Comparison of ENCODE assay signal across 2 worm cellular contexts in genomic region chrII:12339152-12339551, ce11.
TF ChIP-seq lines count a peak whose summit lies in the region.

No protein-coding gene starts in this region.

TF ChIP-seq in whole organism, L1 larva, 84 proteins besides CTCF, POLR2A, EP300 and RAD21 (continued from another document):
- TF ChIP-seq nhr-90 (tag; optimal IDR thresholded peaks at IDR 0.05; lab: Kevin White, UChicago; ENCODE audit: poor library complexity) = peak; percentile 65
- peak in 2 of 6 experiments; percentile 22 to 27 for TF ChIP-seq elt-3 (tag; optimal IDR thresholded peaks at IDR 0.05; lab: Kevin White, UChicago)
- TF ChIP-seq blmp-1 (tag; optimal IDR thresholded peaks at IDR 0.05; lab: Kevin White, UChicago) = peak; percentile 77
- TF ChIP-seq egl-13 (tag; optimal IDR thresholded peaks at IDR 0.05; lab: Kevin White, UChicago) = peak; percentile 20
- TF ChIP-seq ceh-90 (tag; optimal IDR thresholded peaks at IDR 0.05; lab: Kevin White, UChicago) = no peak
- no peak for TF ChIP-seq ceh-88 (GFP tag; IDR thresholded peaks at IDR 0.05; lab: Robert Waterston, UW)
- no peak for TF ChIP-seq sup-37 (GFP tag; optimal IDR thresholded peaks at IDR 0.05; lab: Kevin White, UChicago)
- TF ChIP-seq C04F5.9 (tag; optimal IDR thresholded peaks at IDR 0.05; lab: Kevin White, UChicago) = peak; percentile 23
- no peak for TF ChIP-seq pag-3 (tag; optimal IDR thresholded peaks at IDR 0.05; lab: Kevin White, UChicago; ENCODE audit: borderline replicate concordance, insufficient read depth)
- TF ChIP-seq lin-39 (tag; optimal IDR thresholded peaks at IDR 0.05; lab: Kevin White, UChicago) = peak; percentile 17
- no peak for TF ChIP-seq zip-4 (GFP tag; optimal IDR thresholded peaks at IDR 0.05; lab: Kevin White, UChicago)
- TF ChIP-seq F16B12.6 (tag; optimal IDR thresholded peaks at IDR 0.05; lab: Kevin White, UChicago) = peak; percentile 43
- TF ChIP-seq elt-2 (tag; optimal IDR thresholded peaks at IDR 0.05; lab: Kevin White, UChicago) = no peak
- TF ChIP-seq nhr-28 (tag; optimal IDR thresholded peaks at IDR 0.05; lab: Kevin White, UChicago) = no peak
- TF ChIP-seq ztf-4 (tag; optimal IDR thresholded peaks at IDR 0.05; lab: Kevin White, UChicago) = no peak
- TF ChIP-seq fkh-8 (tag; optimal IDR thresholded peaks at IDR 0.05; lab: Kevin White, UChicago) = peak; percentile 72
- peak; percentile 2 for TF ChIP-seq sox-4 (tag; optimal IDR thresholded peaks at IDR 0.05; lab: Kevin White, UChicago)
- TF ChIP-seq snpc-4 (tag; optimal IDR thresholded peaks at IDR 0.05; lab: Kevin White, UChicago) = peak; percentile 25
- peak; percentile 23 for TF ChIP-seq fkh-10 (GFP tag; optimal IDR thresholded peaks at IDR 0.05; lab: Kevin White, UChicago)
- TF ChIP-seq irx-1 (tag; optimal IDR thresholded peaks at IDR 0.05; lab: Kevin White, UChicago) = no peak
- peak; percentile 30 for TF ChIP-seq jun-1 (tag; optimal IDR thresholded peaks at IDR 0.05; lab: Kevin White, UChicago)
- TF ChIP-seq skn-1 (tag; optimal IDR thresholded peaks at IDR 0.05; lab: Kevin White, UChicago) = peak; percentile 79
- TF ChIP-seq alr-1 (tag; optimal IDR thresholded peaks at IDR 0.05; lab: Kevin White, UChicago; ENCODE audit: borderline replicate concordance) = no peak
- no peak for TF ChIP-seq mef-2 (tag; optimal IDR thresholded peaks at IDR 0.05; lab: Kevin White, UChicago)
- peak; percentile 33 for TF ChIP-seq hpl-2 (GFP tag; optimal IDR thresholded peaks at IDR 0.05; lab: Kevin White, UChicago)
- TF ChIP-seq mab-9 (GFP tag; IDR thresholded peaks at IDR 0.05; lab: Robert Waterston, UW) = no peak
- peak; percentile 64 for TF ChIP-seq isw-1 (GFP tag; IDR thresholded peaks at IDR 0.05; lab: Robert Waterston, UW)
- no peak for TF ChIP-seq nhr-12 (tag; optimal IDR thresholded peaks at IDR 0.05; lab: Kevin White, UChicago)
- TF ChIP-seq tlp-1 (tag; optimal IDR thresholded peaks at IDR 0.05; lab: Kevin White, UChicago) = no peak
- TF ChIP-seq C16A3.4 (tag; optimal IDR thresholded peaks at IDR 0.05; lab: Kevin White, UChicago) = peak; percentile 71
- TF ChIP-seq ceh-63 (GFP tag; optimal IDR thresholded peaks at IDR 0.05; lab: Kevin White, UChicago) = no peak
- TF ChIP-seq nhr-84 (tag; optimal IDR thresholded peaks at IDR 0.05; lab: Kevin White, UChicago) = no peak
- no peak for TF ChIP-seq ama-1 (optimal IDR thresholded peaks at IDR 0.05; lab: Kevin White, UChicago)
- no peak for TF ChIP-seq aly-2 (tag; optimal IDR thresholded peaks at IDR 0.05; lab: Kevin White, UChicago)
- peak; percentile 74 for TF ChIP-seq nhr-47 (tag; optimal IDR thresholded peaks at IDR 0.05; lab: Kevin White, UChicago)
- TF ChIP-seq efl-1 (optimal IDR thresholded peaks at IDR 0.05; lab: Kevin White, UChicago) = peak; percentile 76
- TF ChIP-seq efl-1 (GFP tag; optimal IDR thresholded peaks at IDR 0.05 in 1 of 2; lab: Kevin White, UChicago) = peak; percentile 68 to 95
- TF ChIP-seq zag-1 (tag; optimal IDR thresholded peaks at IDR 0.05; lab: Kevin White, UChicago) = no peak
- TF ChIP-seq lir-3 (tag; optimal IDR thresholded peaks at IDR 0.05; lab: Kevin White, UChicago; ENCODE audit: poor library complexity) = peak; percentile 7
- TF ChIP-seq unc-86 (tag; optimal IDR thresholded peaks at IDR 0.05; lab: Kevin White, UChicago) = peak; percentile 60
- TF ChIP-seq pqm-1 (tag; optimal IDR thresholded peaks at IDR 0.05; lab: Kevin White, UChicago) = no peak
- TF ChIP-seq nhr-76 (tag; optimal IDR thresholded peaks at IDR 0.05; lab: Kevin White, UChicago) = no peak
- TF ChIP-seq unc-130 (tag; optimal IDR thresholded peaks at IDR 0.05; lab: Kevin White, UChicago) = peak; percentile 57
- peak; percentile 14 to 80 (median 47) for TF ChIP-seq ceh-82 (tag; optimal IDR thresholded peaks at IDR 0.05; lab: Kevin White, UChicago)
- no peak for TF ChIP-seq unc-30 (tag; optimal IDR thresholded peaks at IDR 0.05; lab: Kevin White, UChicago)
- TF ChIP-seq egl-27 (tag; optimal IDR thresholded peaks at IDR 0.05; lab: Kevin White, UChicago) = no peak
- peak in 1 of 2 experiments; percentile 25 for TF ChIP-seq ztf-11 (tag; optimal IDR thresholded peaks at IDR 0.05; lab: Kevin White, UChicago)
- TF ChIP-seq lin-15B (tag; optimal IDR thresholded peaks at IDR 0.05; lab: Kevin White, UChicago) = peak; percentile 12
- no peak for TF ChIP-seq nhr-237 (tag; optimal IDR thresholded peaks at IDR 0.05; lab: Kevin White, UChicago)
- no peak for TF ChIP-seq vab-15 (tag; optimal IDR thresholded peaks at IDR 0.05; lab: Kevin White, UChicago)
- TF ChIP-seq fos-1 (tag; optimal IDR thresholded peaks at IDR 0.05; lab: Kevin White, UChicago) = peak; percentile 75
- TF ChIP-seq Y116A8C.19 (tag; optimal IDR thresholded peaks at IDR 0.05; lab: Kevin White, UChicago; ENCODE audit: borderline replicate concordance) = no peak
- TF ChIP-seq nhr-77 (tag; optimal IDR thresholded peaks at IDR 0.05; lab: Kevin White, UChicago) = no peak
- no peak for TF ChIP-seq hlh-17 (GFP tag; optimal IDR thresholded peaks at IDR 0.05; lab: Kevin White, UChicago; ENCODE audit: borderline replicate concordance)
- no peak for TF ChIP-seq hlh-4 (tag; optimal IDR thresholded peaks at IDR 0.05; lab: Kevin White, UChicago)
- peak; percentile 64 for TF ChIP-seq lin-13 (GFP tag; optimal IDR thresholded peaks at IDR 0.05; lab: Kevin White, UChicago)
- no peak for TF ChIP-seq unc-98 (GFP tag; IDR thresholded peaks at IDR 0.05; lab: Robert Waterston, UW)
- TF ChIP-seq dsc-1 (tag; optimal IDR thresholded peaks at IDR 0.05; lab: Kevin White, UChicago) = peak; percentile 81
- TF ChIP-seq nhr-71 (tag; optimal IDR thresholded peaks at IDR 0.05; lab: Kevin White, UChicago) = peak; percentile 80
- TF ChIP-seq ces-1 (GFP tag; optimal IDR thresholded peaks at IDR 0.05; lab: Kevin White, UChicago) = no peak
- TF ChIP-seq mdl-1 (tag; optimal IDR thresholded peaks at IDR 0.05; lab: Kevin White, UChicago) = peak in 1 of 2 experiments; percentile 76
- peak; percentile 74 for TF ChIP-seq nhr-20 (tag; optimal IDR thresholded peaks at IDR 0.05; lab: Kevin White, UChicago)
- TF ChIP-seq unc-62 (GFP tag; optimal IDR thresholded peaks at IDR 0.05; lab: Kevin White, UChicago) = no peak
- no peak for TF ChIP-seq ets-5 (GFP tag; IDR thresholded peaks at IDR 0.05; lab: Robert Waterston, UW)
- no peak for TF ChIP-seq C34B4.2 (tag; optimal IDR thresholded peaks at IDR 0.05; lab: Kevin White, UChicago)
- peak; percentile 77 for TF ChIP-seq swsn-7 (tag; optimal IDR thresholded peaks at IDR 0.05; lab: Kevin White, UChicago)
- peak; percentile 75 for TF ChIP-seq tbx-2 (tag; optimal IDR thresholded peaks at IDR 0.05; lab: Kevin White, UChicago)

TF ChIP-seq in whole organism, L3 larva, 47 proteins besides CTCF, POLR2A, EP300 and RAD21 (continued from another document):
- TF ChIP-seq lin-39 (tag; optimal IDR thresholded peaks at IDR 0.05; lab: Kevin White, UChicago) = peak; percentile 68
- no peak for TF ChIP-seq eor-1 (tag; optimal IDR thresholded peaks at IDR 0.05; lab: Kevin White, UChicago)
- TF ChIP-seq daf-12 (tag; optimal IDR thresholded peaks at IDR 0.05; lab: Kevin White, UChicago) = no peak
- TF ChIP-seq elt-1 (tag; optimal IDR thresholded peaks at IDR 0.05; lab: Kevin White, UChicago) = no peak
- peak; percentile 34 for TF ChIP-seq R02D3.7 (tag; optimal IDR thresholded peaks at IDR 0.05; lab: Kevin White, UChicago)
- TF ChIP-seq ama-1 (optimal IDR thresholded peaks at IDR 0.05; lab: Kevin White, UChicago) = no peak
- no peak for TF ChIP-seq jun-1 (tag; optimal IDR thresholded peaks at IDR 0.05; lab: Kevin White, UChicago)
- no peak for TF ChIP-seq egl-27 (tag; optimal IDR thresholded peaks at IDR 0.05; lab: Kevin White, UChicago)
- peak; percentile 29 for TF ChIP-seq pqm-1 (tag; optimal IDR thresholded peaks at IDR 0.05; lab: Kevin White, UChicago)
- TF ChIP-seq nhr-23 (tag; optimal IDR thresholded peaks at IDR 0.05; lab: Kevin White, UChicago) = peak; percentile 62
- no peak for TF ChIP-seq nhr-43 (tag; optimal IDR thresholded peaks at IDR 0.05; lab: Kevin White, UChicago; ENCODE audit: poor library complexity, severe bottlenecking)
- peak; percentile 27 for TF ChIP-seq mdl-1 (tag; optimal IDR thresholded peaks at IDR 0.05; lab: Kevin White, UChicago)
- peak; percentile 51 for TF ChIP-seq snpc-4 (tag; optimal IDR thresholded peaks at IDR 0.05; lab: Kevin White, UChicago)
- TF ChIP-seq ceh-16 (tag; optimal IDR thresholded peaks at IDR 0.05; lab: Kevin White, UChicago) = no peak
- TF ChIP-seq nhr-28 (tag; optimal IDR thresholded peaks at IDR 0.05; lab: Kevin White, UChicago) = no peak
- TF ChIP-seq nhr-25 (tag; optimal IDR thresholded peaks at IDR 0.05; lab: Kevin White, UChicago) = peak; percentile 63
- TF ChIP-seq nhr-12 (tag; optimal IDR thresholded peaks at IDR 0.05; lab: Kevin White, UChicago) = no peak
- no peak for TF ChIP-seq lsy-12 (tag; optimal IDR thresholded peaks at IDR 0.05; lab: Kevin White, UChicago)
- TF ChIP-seq sea-2 (GFP tag; optimal IDR thresholded peaks at IDR 0.05; lab: Kevin White, UChicago) = no peak
- peak; percentile 58 for TF ChIP-seq lin-15B (tag; optimal IDR thresholded peaks at IDR 0.05; lab: Kevin White, UChicago)
- TF ChIP-seq nhr-76 (tag; optimal IDR thresholded peaks at IDR 0.05; lab: Kevin White, UChicago) = no peak
- TF ChIP-seq elt-3 (tag; optimal IDR thresholded peaks at IDR 0.05; lab: Kevin White, UChicago) = no peak
- TF ChIP-seq nhr-77 (tag; optimal IDR thresholded peaks at IDR 0.05; lab: Kevin White, UChicago) = no peak
- no peak for TF ChIP-seq ztf-11 (tag; optimal IDR thresholded peaks at IDR 0.05; lab: Kevin White, UChicago)
- TF ChIP-seq nfya-1 (tag; optimal IDR thresholded peaks at IDR 0.05; lab: Kevin White, UChicago; ENCODE audit: insufficient read depth) = peak; percentile 100
- TF ChIP-seq mml-1 (tag; optimal IDR thresholded peaks at IDR 0.05; lab: Kevin White, UChicago) = no peak
- peak; percentile 83 for TF ChIP-seq pha-4 (tag; optimal IDR thresholded peaks at IDR 0.05; lab: Kevin White, UChicago)
